Worm (Caenorhabditis elegans) whole organism, L2 larva: ENCODE data around the gene T24C12.4.

ENCODE experiments used
- C34F6.9 ChIP-seq: fragments of 150-350 bp; optimal IDR thresholded peaks from 2 replicates; lab custom pipeline; 2014; ENCODE audit warnings: missing biosample characterization, missing genetic modification characterization
- F13H6.1 ChIP-seq: sonication (generic microtip); optimal IDR thresholded peaks from 2 replicates; lab custom pipeline; 2016; ENCODE audit warnings: missing genetic modification characterization, missing compliant biosample characterization
- R02D3.7 ChIP-seq: fragments of 150-350 bp; optimal IDR thresholded peaks from 2 replicates; lab custom pipeline; 2014; ENCODE audit warnings: missing biosample characterization, missing genetic modification characterization
- Y55F3AM.14 ChIP-seq: fragments of 200-800 bp; sonication (Bioruptor generic); optimal IDR thresholded peaks from 2 replicates; lab custom pipeline; 2018; ENCODE audit warnings: mild to moderate bottlenecking, missing genetic modification characterization, missing compliant biosample characterization
- alr-1 ChIP-seq: fragments of 150-350 bp; optimal IDR thresholded peaks from 2 replicates; lab custom pipeline; 2014; ENCODE audit warnings: missing biosample characterization, missing genetic modification characterization
- ama-1 ChIP-seq: fragments of 150-350 bp; optimal IDR thresholded peaks from 2 replicates; lab custom pipeline; 2018; ENCODE audit warnings: inconsistent platforms
- blmp-1 ChIP-seq: sonication (generic microtip); optimal IDR thresholded peaks from 2 replicates; lab custom pipeline; 2017; ENCODE audit warnings: missing genetic modification characterization, mild to moderate bottlenecking, missing compliant biosample characterization, antibody characterized with exemption, moderate library complexity; ENCODE audit not compliant: insufficient read depth
- ceh-16 ChIP-seq: fragments of 150-350 bp; optimal IDR thresholded peaks from 2 replicates; lab custom pipeline; 2014; ENCODE audit warnings: missing biosample characterization, missing genetic modification characterization
- crh-2 ChIP-seq: sonication (generic microtip); optimal IDR thresholded peaks from 2 replicates; lab custom pipeline; 2017; ENCODE audit warnings: missing biosample characterization, missing genetic modification characterization
- dmd-4 ChIP-seq: sonication (generic microtip); optimal IDR thresholded peaks from 2 replicates; lab custom pipeline; 2017; ENCODE audit warnings: missing biosample characterization, missing genetic modification characterization
- egl-27 ChIP-seq: sonication (generic microtip); optimal IDR thresholded peaks from 3 replicates; lab custom pipeline; 2017; ENCODE audit warnings: missing biosample characterization, missing genetic modification reagents, missing genetic modification characterization
- elt-1 ChIP-seq: fragments of 150-350 bp; optimal IDR thresholded peaks from 2 replicates; lab custom pipeline; 2014; ENCODE audit warnings: missing biosample characterization, missing genetic modification characterization
- fos-1 ChIP-seq: fragments of 150-350 bp; optimal IDR thresholded peaks from 2 replicates; lab custom pipeline; 2014; ENCODE audit warnings: missing biosample characterization, missing genetic modification characterization
- gmeb-1 ChIP-seq: fragments of 150-350 bp; optimal IDR thresholded peaks from 2 replicates; lab custom pipeline; 2014; ENCODE audit warnings: missing biosample characterization, missing genetic modification characterization
- lin-11 ChIP-seq: fragments of 150-350 bp; sonication (generic microtip); optimal IDR thresholded peaks from 2 replicates; lab custom pipeline; 2014; ENCODE audit warnings: missing biosample characterization, missing genetic modification characterization, inconsistent platforms, mixed read lengths
- lin-13 ChIP-seq: fragments of 150-350 bp; optimal IDR thresholded peaks from 2 replicates; lab custom pipeline; 2014; ENCODE audit warnings: missing biosample characterization, missing genetic modification reagents, missing genetic modification characterization
- lin-39 ChIP-seq: fragments of 150-350 bp; optimal IDR thresholded peaks from 2 replicates; lab custom pipeline; 2014; ENCODE audit warnings: missing biosample characterization, missing genetic modification reagents, missing genetic modification characterization
- lsy-2 ChIP-seq, 2 experiments: fragments of 150-350 bp in 1 of 2; sonication (generic microtip) in 1 of 2; optimal IDR thresholded peaks; 2 replicates each; lab custom pipeline; 2014 to 2017; ENCODE audit warnings: missing biosample characterization in 2 of 2, missing genetic modification characterization in 2 of 2
- mab-5 ChIP-seq: fragments of 150-350 bp; optimal IDR thresholded peaks from 2 replicates; lab custom pipeline; 2014; ENCODE audit warnings: missing biosample characterization, missing genetic modification characterization
- mbf-1 ChIP-seq: sonication (generic microtip); optimal IDR thresholded peaks from 2 replicates; lab custom pipeline; 2017; ENCODE audit warnings: missing biosample characterization, missing genetic modification characterization
- mdl-1 ChIP-seq, 2 experiments: fragments of 150-350 bp in 1 of 2; sonication (generic microtip) in 1 of 2; optimal IDR thresholded peaks; 2 replicates each; lab custom pipeline; 2017; ENCODE audit warnings: missing biosample characterization in 2 of 2, missing genetic modification characterization in 2 of 2
- nhr-11 ChIP-seq: fragments of 150-350 bp; optimal IDR thresholded peaks from 2 replicates; lab custom pipeline; 2014; ENCODE audit warnings: missing biosample characterization, missing genetic modification characterization
- nhr-12 ChIP-seq: fragments of 150-350 bp; optimal IDR thresholded peaks from 2 replicates; lab custom pipeline; 2014; ENCODE audit warnings: missing biosample characterization, missing genetic modification characterization
- nhr-129 ChIP-seq: fragments of 150-350 bp; optimal IDR thresholded peaks from 2 replicates; lab custom pipeline; 2014; ENCODE audit warnings: missing biosample characterization, missing genetic modification characterization
- nhr-21 ChIP-seq: fragments of 150-350 bp; optimal IDR thresholded peaks from 2 replicates; lab custom pipeline; 2014; ENCODE audit warnings: missing biosample characterization, missing genetic modification characterization
- nhr-23 ChIP-seq: fragments of 150-350 bp; optimal IDR thresholded peaks from 2 replicates; lab custom pipeline; 2014; ENCODE audit warnings: missing biosample characterization, missing genetic modification reagents, missing genetic modification characterization
- nhr-25 ChIP-seq: fragments of 150-350 bp; sonication (generic microtip); optimal IDR thresholded peaks from 3 replicates; lab custom pipeline; 2014; ENCODE audit warnings: missing biosample characterization, missing genetic modification characterization
- nhr-77 ChIP-seq: fragments of 150-350 bp; optimal IDR thresholded peaks from 2 replicates; lab custom pipeline; 2014; ENCODE audit warnings: missing biosample characterization, missing genetic modification characterization
- peb-1 ChIP-seq: fragments of 150-350 bp; optimal IDR thresholded peaks from 2 replicates; lab custom pipeline; 2014; ENCODE audit warnings: missing biosample characterization, missing genetic modification characterization
- sma-3 ChIP-seq: sonication (generic microtip); optimal IDR thresholded peaks from 2 replicates; lab custom pipeline; 2016; ENCODE audit warnings: missing genetic modification reagents, missing genetic modification characterization, missing compliant biosample characterization
- sma-9 ChIP-seq, 2 experiments: fragments of 150-350 bp in 1 of 2; sonication (generic microtip) in 1 of 2; optimal IDR thresholded peaks; 2 replicates each; lab custom pipeline; 2014 to 2016; ENCODE audit warnings: missing genetic modification characterization in 2 of 2, mild to moderate bottlenecking in 1 of 2, missing biosample characterization in 1 of 2, missing compliant biosample characterization in 1 of 2, missing genetic modification reagents in 1 of 2, moderate library complexity in 1 of 2
- snpc-4 ChIP-seq: fragments of 150-350 bp; optimal IDR thresholded peaks from 2 replicates; lab custom pipeline; 2014; ENCODE audit warnings: missing biosample characterization, missing genetic modification characterization
- unc-55 ChIP-seq: fragments of 150-350 bp; sonication (generic microtip); optimal IDR thresholded peaks from 3 replicates; lab custom pipeline; 2014; ENCODE audit warnings: missing biosample characterization, missing genetic modification reagents, missing genetic modification characterization
- zag-1 ChIP-seq: fragments of 150-350 bp; optimal IDR thresholded peaks from 2 replicates; lab custom pipeline; 2014; ENCODE audit warnings: missing biosample characterization, missing genetic modification characterization
- ztf-4 ChIP-seq: fragments of 150-350 bp; optimal IDR thresholded peaks from 2 replicates; lab custom pipeline; 2014; ENCODE audit warnings: missing biosample characterization, missing genetic modification characterization

The T24C12.4 gene

ce11 chrX:2216662-2217061 is 11.8 kb upstream of the T24C12.4 start (continued):
- TF ChIP-seq alr-1 (tag; lab: Kevin White, UChicago): no peak
- TF ChIP-seq nhr-11 (tag; lab: Kevin White, UChicago): no peak
- TF ChIP-seq lin-13 (GFP tag; lab: Kevin White, UChicago): no peak

- TF ChIP-seq lin-39 (tag; lab: Kevin White, UChicago) (no peak), nhr-129 (tag; lab: Kevin White, UChicago) (peak; percentile 28)
These were observed 11.4 kb upstream of the T24C12.4 start for ce11 chrX:2216242-2216641.

- TF ChIP-seq egl-27 (tag; lab: Kevin White, UChicago) (peak; percentile 65), R02D3.7 (no peak), peb-1 (tag; lab: Kevin White, UChicago) (peak; percentile 98), nhr-23 (tag; lab: Kevin White, UChicago) (no peak), nhr-11 (tag; lab: Kevin White, UChicago) (no peak), Y55F3AM.14 (GFP tag; lab: Kevin White, UChicago) (no peak), snpc-4 (tag; lab: Kevin White, UChicago) (no peak), nhr-25 (tag; lab: Kevin White, UChicago) (peak; percentile 11), crh-2 (tag; lab: Kevin White, UChicago) (peak; percentile 0), F13H6.1 (peak; percentile 52), gmeb-1 (tag; lab: Kevin White, UChicago) (peak; percentile 45), sma-9 (GFP tag; optimal IDR thresholded peaks at IDR 0.05; lab: Kevin White, UChicago) (peak; percentile 78), sma-9 (tag; optimal IDR thresholded peaks at IDR 0.05; lab: Kevin White, UChicago) (no peak), mdl-1 (tag; optimal IDR thresholded peaks at IDR 0.05; lab: Kevin White, UChicago) (peak in 1 of 2 experiments; percentile 30), sma-3 (peak; percentile 84), nhr-129 (tag; lab: Kevin White, UChicago) (peak; percentile 64), nhr-21 (tag; lab: Kevin White, UChicago) (peak; percentile 61), lsy-2 (tag; optimal IDR thresholded peaks at IDR 0.05; lab: Kevin White, UChicago) (peak in 1 of 2 experiments; percentile 27), C34F6.9 (tag; lab: Kevin White, UChicago) (peak; percentile 5), fos-1 (tag; lab: Kevin White, UChicago) (peak; percentile 47), blmp-1 (peak; percentile 62)
These were observed 10.2 kb upstream of the T24C12.4 start for ce11 chrX:2215108-2215507.

ce11 chrX:2214454-2214853 is 9.6 kb upstream of the T24C12.4 start:
- TF ChIP-seq blmp-1 (peak; percentile 8), ztf-4 (tag; lab: Kevin White, UChicago) (no peak), peb-1 (tag; lab: Kevin White, UChicago) (peak; percentile 92), Y55F3AM.14 (GFP tag; lab: Kevin White, UChicago) (no peak)

ce11 chrX:2213400-2214362 is 8.8 kb upstream of the T24C12.4 start:
- no peak for TF ChIP-seq nhr-12 (tag; lab: Kevin White, UChicago)
- TF ChIP-seq lin-13 (GFP tag; lab: Kevin White, UChicago): no peak
- TF ChIP-seq dmd-4: no peak
- no peak for TF ChIP-seq mab-5 (tag; lab: Kevin White, UChicago)
- TF ChIP-seq F13H6.1: no peak
- no peak for TF ChIP-seq nhr-129 (tag; lab: Kevin White, UChicago)
- no peak for TF ChIP-seq nhr-77 (tag; lab: Kevin White, UChicago)
- no peak for TF ChIP-seq lin-11 (tag; lab: Kevin White, UChicago)
- TF ChIP-seq egl-27 (tag; lab: Kevin White, UChicago): no peak
- no peak for TF ChIP-seq unc-55
- no peak for TF ChIP-seq crh-2 (tag; lab: Kevin White, UChicago)
- TF ChIP-seq mbf-1: no peak
- TF ChIP-seq elt-1: no peak
- TF ChIP-seq fos-1 (tag; lab: Kevin White, UChicago): no peak
- TF ChIP-seq zag-1: no peak
- no peak for TF ChIP-seq lsy-2 (tag; optimal IDR thresholded peaks at IDR 0.05; lab: Kevin White, UChicago)
- no peak for TF ChIP-seq ceh-16
- no peak for TF ChIP-seq blmp-1
- no peak for TF ChIP-seq C34F6.9 (tag; lab: Kevin White, UChicago)
- TF ChIP-seq ama-1: no peak
- TF ChIP-seq, all 48 proteins: peak for 0
